Worm (Caenorhabditis elegans): ENCODE measurements around the gene acl-4.
"Not testable (repeated sequence)": the region's sequence is repeated elsewhere in the genome, so short reads cannot be mapped to it uniquely, and the experiment has no call there.

The acl-4 gene

ce11 chrX:2026342-2026741 lies 43.9 kb downstream of the acl-4 start, which contains the start of gene Y102A11A.2:
Gene Y102A11A.2, plus strand, starts transcription at chrX:2026642.
- not testable (repeated sequence) for TF ChIP-seq lin-13, ztf-11, sptf-1 (tag; optimal IDR thresholded peaks at IDR 0.05)

- TF ChIP-seq blmp-1 (tag; optimal IDR thresholded peaks at IDR 0.05) (no peak), nhr-2 (tag; optimal IDR thresholded peaks at IDR 0.05) (no peak), snpc-4 (tag; optimal IDR thresholded peaks at IDR 0.05) (no peak), flh-1 (GFP tag; optimal IDR thresholded peaks at IDR 0.05) (no peak), bed-3 (GFP tag; optimal IDR thresholded peaks at IDR 0.05) (no peak), ces-1 (GFP tag; optimal IDR thresholded peaks at IDR 0.05) (no peak), unc-120 (tag; optimal IDR thresholded peaks at IDR 0.05; ENCODE audit: poor library complexity, severe bottlenecking) (no peak), elt-3 (tag; optimal IDR thresholded peaks at IDR 0.05) (no peak), M03D4.4 (tag; optimal IDR thresholded peaks at IDR 0.05) (no peak), unc-39 (tag; optimal IDR thresholded peaks at IDR 0.05) (no peak), elt-1 (tag; optimal IDR thresholded peaks at IDR 0.05; ENCODE audit: borderline replicate concordance, insufficient read depth) (no peak), sptf-1 (tag; optimal IDR thresholded peaks at IDR 0.05) (no peak)
Observed at ce11 chrX:2021558-2021957, 48.7 kb downstream of the acl-4 start.

- TF ChIP-seq ztf-11 (tag; optimal IDR thresholded peaks at IDR 0.05) = no peak
- no peak for TF ChIP-seq ham-2 (GFP tag; optimal IDR thresholded peaks at IDR 0.05)
- TF ChIP-seq snpc-4 (tag; optimal IDR thresholded peaks at IDR 0.05) = no peak
- TF ChIP-seq lin-13 (tag; optimal IDR thresholded peaks at IDR 0.05) = no peak
- no peak for TF ChIP-seq ceh-43 (GFP tag; optimal IDR thresholded peaks at IDR 0.05)
Observed at ce11 chrX:2018848-2019247, 51.4 kb downstream of the acl-4 start, which contains the start of gene Y102A11A.3. Gene Y102A11A.3, plus strand, starts transcription at chrX:2019148.

ce11 chrX:2018211-2018610 lies 52.0 kb downstream of the acl-4 start:
- no peak for TF ChIP-seq ham-2 (GFP tag; optimal IDR thresholded peaks at IDR 0.05)
- no peak for TF ChIP-seq flh-1 (GFP tag; optimal IDR thresholded peaks at IDR 0.05)
- no peak for TF ChIP-seq unc-39 (tag; optimal IDR thresholded peaks at IDR 0.05)
